Fruit fly (Drosophila melanogaster): ENCODE measurements around the gene Ir68a.

Ir68a gene

DNA sequence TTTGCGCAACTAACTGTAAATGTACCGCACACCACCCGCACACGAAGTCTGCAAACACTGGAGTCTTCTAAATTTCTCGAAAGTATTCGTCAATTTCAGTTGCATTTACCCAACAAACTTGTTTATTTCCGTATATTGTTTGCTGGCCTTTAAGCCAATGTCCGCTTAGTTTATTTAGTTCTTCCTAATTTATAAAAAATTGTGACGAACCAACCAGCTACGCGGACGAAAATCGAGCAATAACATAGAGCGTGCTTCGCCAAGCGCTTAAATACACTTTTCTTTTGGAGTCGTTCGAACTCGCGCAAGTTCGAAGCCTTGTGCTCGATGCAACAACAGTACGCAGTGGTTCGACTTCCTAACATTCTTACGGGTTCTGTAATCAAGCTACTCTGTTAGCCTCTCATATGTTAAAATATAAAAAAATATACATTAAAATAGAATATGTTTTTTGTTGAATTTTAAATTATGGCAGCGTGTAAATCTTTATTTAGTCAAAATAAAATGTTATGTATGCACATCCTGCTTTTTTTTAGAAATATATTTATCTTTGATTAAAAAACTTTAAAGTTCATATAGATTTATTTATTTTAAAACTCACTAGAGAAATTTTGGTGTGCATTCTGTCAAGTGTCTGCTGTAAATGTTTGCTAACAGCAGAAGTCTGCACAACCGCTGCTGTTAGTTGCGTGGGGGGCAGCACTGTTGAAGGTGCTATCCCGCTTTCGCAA is 38.6 kb downstream of the Ir68a start, which contains the start of gene GlcAT-P (continued):
- TF ChIP-seq Gsc (GFP tag; IDR thresholded peaks at IDR 0.05) (no peak), CG9876 (GFP tag; optimal IDR thresholded peaks at IDR 0.05) (no peak), CG6854 (GFP tag; optimal IDR thresholded peaks at IDR 0.05) (no peak), CkIIα-i1 (GFP tag; IDR thresholded peaks at IDR 0.05) (no peak), lov (optimal IDR thresholded peaks at IDR 0.05) (no peak), lov (GFP tag; IDR thresholded peaks at IDR 0.05) (no peak), nom (GFP tag; optimal IDR thresholded peaks at IDR 0.05) (no peak), Scr (GFP tag; IDR thresholded peaks at IDR 0.05; ENCODE audit: partially characterized antibody) (no peak), Mes4 (GFP tag; optimal IDR thresholded peaks at IDR 0.05) (no peak), Dbx (GFP tag; IDR thresholded peaks at IDR 0.05) (peak; percentile 73), chif (GFP tag; optimal IDR thresholded peaks at IDR 0.05) (no peak), Eip74EF (GFP tag; optimal IDR thresholded peaks at IDR 0.05) (peak in 1 of 2 experiments; percentile 59), Doc2 (GFP tag; IDR thresholded peaks at IDR 0.05) (no peak), CG11093 (GFP tag; IDR thresholded peaks at IDR 0.05) (no peak), CG10209 (GFP tag; optimal IDR thresholded peaks at IDR 0.05) (peak; percentile 75), zfh1 (GFP tag; IDR thresholded peaks at IDR 0.05) (no peak), lola (GFP tag; optimal IDR thresholded peaks at IDR 0.05) (peak in 1 of 3 experiments; percentile 77), H2.0 (GFP tag; IDR thresholded peaks at IDR 0.05) (peak; percentile 55; the same call in 1 of the 2 replicates), pros (GFP tag; optimal IDR thresholded peaks at IDR 0.05) (no peak), kni (GFP tag; optimal IDR thresholded peaks at IDR 0.05) (no peak), CG17359 (tag; optimal IDR thresholded peaks at IDR 0.05) (peak; percentile 50), dati (GFP tag; IDR thresholded peaks at IDR 0.05) (no peak), bbx (GFP tag; IDR thresholded peaks at IDR 0.05; ENCODE audit: partially characterized antibody) (no peak; the same call in 1 of the 2 replicates), H15 (GFP tag; IDR thresholded peaks at IDR 0.05) (no peak), Dip2 (GFP tag; IDR thresholded peaks at IDR 0.05) (no peak), Oli (tag; optimal IDR thresholded peaks at IDR 0.05) (peak; percentile 63), Mad (GFP tag; optimal IDR thresholded peaks at IDR 0.05) (no peak), Hey (tag; optimal IDR thresholded peaks at IDR 0.05) (no peak), Atf3 (GFP tag; optimal IDR thresholded peaks at IDR 0.05) (no peak), Dfd (GFP tag; optimal IDR thresholded peaks at IDR 0.05) (no peak), disco-r (GFP tag; optimal IDR thresholded peaks at IDR 0.05) (no peak), CG5953 (GFP tag; IDR thresholded peaks at IDR 0.05) (no peak), gsb (GFP tag; IDR thresholded peaks at IDR 0.05) (no peak), CG14014 (GFP tag; IDR thresholded peaks at IDR 0.05) (peak; percentile 76), Xrp1 (GFP tag; IDR thresholded peaks at IDR 0.05) (peak; percentile 74), Dek (tag; optimal IDR thresholded peaks at IDR 0.05) (peak; percentile 73), gfzf (GFP tag; optimal IDR thresholded peaks at IDR 0.05) (no peak), chm (GFP tag; IDR thresholded peaks at IDR 0.05) (no peak), CG12299 (tag; optimal IDR thresholded peaks at IDR 0.05) (peak; percentile 52), unpg (GFP tag; optimal IDR thresholded peaks at IDR 0.05) (peak; percentile 85), lab (GFP tag; optimal IDR thresholded peaks at IDR 0.05) (peak; percentile 75), dan (GFP tag; IDR thresholded peaks at IDR 0.05) (no peak), CG17328 (GFP tag; IDR thresholded peaks at IDR 0.05) (peak; percentile 78), CG15073 (GFP tag; optimal IDR thresholded peaks at IDR 0.05) (no peak), ase (GFP tag; IDR thresholded peaks at IDR 0.05) (no peak), CG10274 (GFP tag; optimal IDR thresholded peaks at IDR 0.05) (no peak), ken (GFP tag; IDR thresholded peaks at IDR 0.05) (no peak), prd (optimal IDR thresholded peaks at IDR 0.05) (no peak), prd (GFP tag; IDR thresholded peaks at IDR 0.05) (peak; percentile 63), Aef1 (GFP tag; IDR thresholded peaks at IDR 0.05) (peak; percentile 31; the same call in 1 of the 3 replicates), CG31441 (GFP tag; IDR thresholded peaks at IDR 0.05) (peak; percentile 85)

Data from whole organism, embryonic.